Worm (Caenorhabditis elegans) whole organism, young adult: ENCODE data around the gene F46G10.1.

Experiments
- B0019.2 ChIP-seq: fragments of 200-800 bp; sonication (Bioruptor generic); conservative IDR thresholded peaks from 2 replicates; pipeline ENCODE4 v1.3.6; 2022; ENCODE audit warnings: missing genetic modification reagents, missing genetic modification characterization, missing compliant biosample characterization
- B0336.3 ChIP-seq: fragments of 200-800 bp; sonication (Bioruptor generic); IDR thresholded peaks from 2 replicates; pipeline ENCODE4 v1.3.6; 2022; ENCODE audit warnings: missing genetic modification characterization, missing compliant biosample characterization
- D2030.7 ChIP-seq: fragments of 200-800 bp; sonication (Bioruptor generic); IDR thresholded peaks from 2 replicates; pipeline ENCODE4 v1.3.6; 2022; ENCODE audit warnings: missing genetic modification reagents, missing genetic modification characterization, missing compliant biosample characterization
- F10E7.11 ChIP-seq: sonication (generic microtip); optimal IDR thresholded peaks from 2 replicates; lab custom pipeline; 2017; ENCODE audit warnings: mild to moderate bottlenecking, missing genetic modification characterization, moderate library complexity, missing compliant biosample characterization
- F23B12.7 ChIP-seq: sonication (generic microtip); optimal IDR thresholded peaks from 2 replicates; lab custom pipeline; 2017; ENCODE audit warnings: missing genetic modification characterization, mild to moderate bottlenecking, missing compliant biosample characterization, antibody characterized with exemption, moderate library complexity; ENCODE audit not compliant: insufficient read depth
- F37B4.10 ChIP-seq: fragments of 200-800 bp; sonication (Bioruptor generic); IDR thresholded peaks from 2 replicates; pipeline ENCODE4 v1.3.6; 2022; ENCODE audit warnings: missing genetic modification characterization, missing compliant biosample characterization
- K11D2.4 ChIP-seq: fragments of 200-800 bp; sonication (Bioruptor generic); IDR thresholded peaks from 2 replicates; pipeline ENCODE4 v1.3.6; 2022; ENCODE audit warnings: missing genetic modification reagents, missing genetic modification characterization, missing compliant biosample characterization
- ZK185.1 ChIP-seq: sonication (generic microtip); optimal IDR thresholded peaks from 2 replicates; lab custom pipeline; 2016; ENCODE audit warnings: mild to moderate bottlenecking, missing genetic modification characterization, missing compliant biosample characterization; ENCODE audit not compliant: poor library complexity, severe bottlenecking
- akir-1 ChIP-seq: fragments of 200-800 bp; sonication (Bioruptor generic); optimal IDR thresholded peaks from 2 replicates; lab custom pipeline; 2018; ENCODE audit warnings: mild to moderate bottlenecking, missing genetic modification characterization, moderate library complexity, missing compliant biosample characterization
- aptf-3 ChIP-seq: fragments of 200-800 bp; sonication (Bioruptor generic); IDR thresholded peaks from 2 replicates; pipeline ENCODE4 v1.3.6; 2022; ENCODE audit warnings: missing genetic modification characterization, missing compliant biosample characterization
- attf-6 ChIP-seq: fragments of 200-800 bp; sonication (Bioruptor generic); IDR thresholded peaks from 2 replicates; pipeline ENCODE4 v1.3.6; 2022; ENCODE audit warnings: missing genetic modification reagents, missing genetic modification characterization, missing compliant biosample characterization
- ccch-3 ChIP-seq: fragments of 200-800 bp; sonication (Bioruptor generic); optimal IDR thresholded peaks from 2 replicates; lab custom pipeline; 2018; ENCODE audit warnings: mild to moderate bottlenecking, missing genetic modification characterization, missing compliant biosample characterization
- cebp-1 ChIP-seq, 2 experiments: fragments of 200-800 bp in 1 of 2; sonication (Bioruptor generic) in 1 of 2; sonication (generic microtip) in 1 of 2; IDR thresholded peaks in 1 of 2; optimal IDR thresholded peaks in 1 of 2; 2 replicates each; pipeline versions ENCODE4 v1.3.6 to Lab custom; 2017 to 2022; ENCODE audit warnings: missing compliant biosample characterization in 2 of 2, missing genetic modification characterization in 2 of 2, mild to moderate bottlenecking in 1 of 2, missing genetic modification reagents in 1 of 2, moderate library complexity in 1 of 2
- ceh-27 ChIP-seq: fragments of 200-800 bp; sonication (Bioruptor generic); optimal IDR thresholded peaks from 2 replicates; lab custom pipeline; 2018; ENCODE audit warnings: mild to moderate bottlenecking, missing genetic modification characterization, moderate library complexity, missing compliant biosample characterization
- efl-1 ChIP-seq: fragments of 150-350 bp; optimal IDR thresholded peaks from 2 replicates; lab custom pipeline; 2014; ENCODE audit warnings: missing biosample characterization, missing genetic modification reagents, missing genetic modification characterization
- hsf-1 ChIP-seq: fragments of 200-800 bp; sonication (Bioruptor generic); IDR thresholded peaks from 2 replicates; pipeline ENCODE4 v1.3.6; 2022; ENCODE audit warnings: missing genetic modification reagents, missing genetic modification characterization, missing compliant biosample characterization
- let-526 ChIP-seq: fragments of 200-800 bp; sonication (Bioruptor generic); IDR thresholded peaks from 2 replicates; pipeline ENCODE4 v1.3.6; 2022; ENCODE audit warnings: missing genetic modification reagents, missing genetic modification characterization, missing compliant biosample characterization
- lin-40 ChIP-seq: sonication (generic microtip); optimal IDR thresholded peaks from 2 replicates; lab custom pipeline; 2016; ENCODE audit warnings: missing genetic modification characterization, mild to moderate bottlenecking, missing compliant biosample characterization, missing genotype, missing genetic modification reagents
- lir-1 ChIP-seq: fragments of 200-800 bp; sonication (Bioruptor generic); conservative IDR thresholded peaks from 2 replicates; pipeline ENCODE4 v1.3.6; 2022; ENCODE audit warnings: missing genetic modification reagents, missing genetic modification characterization, missing compliant biosample characterization
- lsl-1 ChIP-seq: fragments of 200-800 bp; sonication (Bioruptor generic); optimal IDR thresholded peaks from 2 replicates; lab custom pipeline; 2018; ENCODE audit warnings: mild to moderate bottlenecking, missing genetic modification characterization, moderate library complexity, missing compliant biosample characterization
- mxl-1 ChIP-seq: sonication (generic microtip); optimal IDR thresholded peaks from 2 replicates; lab custom pipeline; 2016; ENCODE audit warnings: missing genetic modification characterization, missing compliant biosample characterization
- nfya-1 ChIP-seq: sonication (generic microtip); optimal IDR thresholded peaks from 2 replicates; lab custom pipeline; 2017; ENCODE audit warnings: antibody characterized with exemption, missing compliant biosample characterization, missing genetic modification characterization, borderline replicate concordance; ENCODE audit not compliant: insufficient read depth
- nfyb-1 ChIP-seq: fragments of 200-800 bp; sonication (Bioruptor generic); IDR thresholded peaks from 2 replicates; pipeline ENCODE4 v1.3.6; 2022; ENCODE audit warnings: missing genetic modification reagents, missing genetic modification characterization, missing compliant biosample characterization
- nhr-27 ChIP-seq: fragments of 200-800 bp; sonication (Bioruptor generic); optimal IDR thresholded peaks from 2 replicates; lab custom pipeline; 2018; ENCODE audit warnings: mild to moderate bottlenecking, missing genetic modification characterization, moderate library complexity, missing compliant biosample characterization
- nhr-80 ChIP-seq: sonication (generic microtip); optimal IDR thresholded peaks from 2 replicates; lab custom pipeline; 2016; ENCODE audit warnings: missing genetic modification characterization, missing compliant biosample characterization
- pbrm-1 ChIP-seq: fragments of 200-800 bp; sonication (Bioruptor generic); IDR thresholded peaks from 2 replicates; pipeline ENCODE4 v1.3.6; 2022; ENCODE audit warnings: missing genetic modification reagents, missing genetic modification characterization, missing compliant biosample characterization
- pha-4 ChIP-seq: fragments of 150-350 bp; sonication (generic microtip); optimal IDR thresholded peaks from 2 replicates; lab custom pipeline; 2014; ENCODE audit warnings: missing biosample characterization, missing genetic modification reagents, missing genetic modification characterization
- rec-8 ChIP-seq, 2 experiments: sonication (generic microtip); optimal IDR thresholded peaks; 2 replicates each; lab custom pipeline; 2016; ENCODE audit warnings: mild to moderate bottlenecking in 2 of 2, missing genetic modification characterization in 2 of 2, missing genetic modification reagents in 2 of 2, missing genotype in 2 of 2, missing biosample characterization in 1 of 2, missing compliant biosample characterization in 1 of 2, moderate library complexity in 1 of 2
- repo-1 ChIP-seq: sonication (generic microtip); optimal IDR thresholded peaks from 2 replicates; lab custom pipeline; 2017; ENCODE audit warnings: mild to moderate bottlenecking, missing genetic modification characterization, missing compliant biosample characterization
- sea-2 ChIP-seq: fragments of 200-800 bp; sonication (Bioruptor generic); IDR thresholded peaks from 2 replicates; pipeline ENCODE4 v1.3.6; 2022; ENCODE audit warnings: missing genetic modification characterization, missing compliant biosample characterization
- snpc-1.1 ChIP-seq: sonication (generic microtip); optimal IDR thresholded peaks from 2 replicates; lab custom pipeline; 2017; ENCODE audit warnings: missing genetic modification characterization, mild to moderate bottlenecking, missing compliant biosample characterization, antibody characterized with exemption, moderate library complexity, missing genotype, missing genetic modification reagents; ENCODE audit not compliant: insufficient read depth
- sptf-2 ChIP-seq: fragments of 200-800 bp; sonication (Bioruptor generic); optimal IDR thresholded peaks from 2 replicates; lab custom pipeline; 2018; ENCODE audit warnings: mild to moderate bottlenecking, missing genetic modification characterization, missing compliant biosample characterization
- tbp1 ChIP-seq: fragments of 200-800 bp; sonication (Bioruptor generic); optimal IDR thresholded peaks from 2 replicates; lab custom pipeline; 2018; ENCODE audit warnings: mild to moderate bottlenecking, missing genetic modification characterization, missing compliant biosample characterization
- unc-130 ChIP-seq: sonication (generic microtip); optimal IDR thresholded peaks from 2 replicates; lab custom pipeline; 2016; ENCODE audit warnings: missing genetic modification reagents, missing genetic modification characterization, missing compliant biosample characterization
- unc-62 ChIP-seq: fragments of 150-350 bp; optimal IDR thresholded peaks from 2 replicates; lab custom pipeline; 2014; ENCODE audit warnings: missing biosample characterization, missing genetic modification reagents, missing genetic modification characterization
- zim-3 ChIP-seq: sonication (generic microtip); optimal IDR thresholded peaks from 2 replicates; lab custom pipeline; 2017; ENCODE audit warnings: mild to moderate bottlenecking, missing genetic modification characterization, moderate library complexity, missing compliant biosample characterization
- ztf-22 ChIP-seq: fragments of 200-800 bp; sonication (Bioruptor generic); optimal IDR thresholded peaks from 2 replicates; lab custom pipeline; 2018; ENCODE audit warnings: mild to moderate bottlenecking, missing genetic modification characterization, moderate library complexity, missing compliant biosample characterization
- ztf-25 ChIP-seq: fragments of 200-800 bp; sonication (Bioruptor generic); IDR thresholded peaks from 2 replicates; pipeline ENCODE4 v1.3.6; 2022; ENCODE audit warnings: missing genetic modification reagents, missing genetic modification characterization, missing compliant biosample characterization
- ztf-28 ChIP-seq: fragments of 200-800 bp; sonication (Bioruptor generic); IDR thresholded peaks from 2 replicates; pipeline ENCODE4 v1.3.6; 2022; ENCODE audit warnings: missing genetic modification reagents, missing genetic modification characterization, missing compliant biosample characterization
- ztf-3 ChIP-seq: fragments of 200-800 bp; sonication (Bioruptor generic); optimal IDR thresholded peaks from 2 replicates; lab custom pipeline; 2018; ENCODE audit warnings: mild to moderate bottlenecking, missing genetic modification characterization, missing compliant biosample characterization

Gene F46G10.1

DNA sequence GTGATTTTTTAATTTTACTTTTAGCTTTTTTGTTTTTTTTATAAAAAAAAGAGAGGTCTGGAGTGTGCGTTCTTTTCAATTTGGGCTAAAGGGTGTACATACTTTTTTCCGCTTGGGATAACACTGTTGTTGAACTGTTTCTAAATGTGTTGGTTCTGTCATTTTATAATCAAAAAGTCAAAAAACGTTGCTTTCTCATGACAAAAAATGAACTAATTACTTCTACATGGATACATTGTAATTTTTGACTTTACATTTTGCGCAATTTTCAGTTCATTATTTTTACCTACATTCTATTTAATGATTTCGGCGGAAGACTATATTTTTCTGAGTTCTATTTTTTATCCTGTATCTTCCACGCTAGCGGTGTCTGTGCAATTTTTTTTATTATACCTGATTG lies 20.0 kb downstream of the F46G10.1 start, which contains the start of gene srd-38:
Gene srd-38, plus strand, starts transcription at position 301 of the 400 bp plus-strand sequence.
- no peak for TF ChIP-seq lsl-1 (GFP tag; lab: Kevin White, UChicago)
- no peak for TF ChIP-seq attf-6 (GFP tag; lab: Robert Waterston, UW)
- TF ChIP-seq rec-8 (tag; optimal IDR thresholded peaks at IDR 0.05; lab: Kevin White, UChicago), result no peak
- no peak for TF ChIP-seq unc-62 (GFP tag; lab: Kevin White, UChicago)
- no peak for TF ChIP-seq ztf-25 (GFP tag; lab: Robert Waterston, UW)
- no peak for TF ChIP-seq B0336.3 (GFP tag; lab: Robert Waterston, UW)
- no peak for TF ChIP-seq sptf-2 (GFP tag; lab: Kevin White, UChicago)
- TF ChIP-seq, all 124 proteins: peak for 0

DNA sequence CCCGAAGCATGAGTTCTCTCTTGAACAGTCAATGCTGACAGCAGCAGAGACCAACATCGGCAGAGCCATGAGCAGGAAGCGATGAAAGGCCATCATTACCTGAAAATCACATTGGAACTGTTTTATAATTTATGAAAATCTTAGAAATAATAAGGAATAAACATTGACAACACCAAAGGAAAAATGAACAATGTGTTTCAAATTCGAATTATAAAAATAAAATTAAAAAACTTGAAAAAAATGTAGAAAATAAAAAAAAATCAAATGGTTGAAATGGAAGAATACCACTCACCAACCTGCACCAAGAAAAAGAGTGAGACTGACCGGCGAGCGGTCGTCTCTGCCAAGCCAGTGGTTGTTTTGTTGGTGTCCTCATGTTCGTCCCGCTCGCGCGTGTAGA lies 21.0 kb downstream of the F46G10.1 start, which contains the start of gene R04D3.3:
Gene R04D3.3, minus strand, starts transcription at position 101 of the 400 bp plus-strand sequence.
- TF ChIP-seq tbp1, result no peak
- TF ChIP-seq D2030.7 (GFP tag; lab: Robert Waterston, UW), result 0 out of 2 replicates have a peak, but pooled peaks have one; percentile 22
- TF ChIP-seq aptf-3, result no peak
- no peak for TF ChIP-seq mxl-1 (tag; lab: Kevin White, UChicago)
- TF ChIP-seq pha-4 (tag; lab: Kevin White, UChicago), result no peak
- TF ChIP-seq efl-1 (GFP tag; lab: Kevin White, UChicago), result peak; percentile 61
- TF ChIP-seq lir-1 (GFP tag; lab: Robert Waterston, UW), result no peak

DNA sequence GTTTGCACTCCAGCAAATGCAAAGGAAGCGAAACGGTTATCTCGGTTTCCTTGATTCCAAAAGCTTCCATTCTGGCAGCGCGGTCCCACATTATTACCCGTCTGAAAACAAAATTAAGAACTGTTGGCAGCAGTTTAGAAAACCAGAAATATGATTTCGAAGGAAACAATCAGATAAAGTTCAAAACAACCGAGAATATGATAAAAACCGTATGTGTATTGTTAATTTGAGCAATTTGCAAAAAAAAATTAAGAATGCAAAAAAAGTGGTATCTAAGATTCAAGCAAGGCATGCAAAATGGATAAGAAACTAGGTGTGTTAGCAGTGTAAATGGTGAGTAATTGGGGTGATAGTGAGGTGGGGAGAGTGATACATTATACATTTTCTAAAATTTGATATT lies 22.8 kb downstream of the F46G10.1 start, which contains the start of gene R04D3.4:
Gene R04D3.4, minus strand, starts transcription at position 101 of the 400 bp plus-strand sequence.
- TF ChIP-seq K11D2.4 (no peak), pbrm-1 (GFP tag; lab: Robert Waterston, UW) (no peak), ztf-28 (no peak), snpc-1.1 (tag; lab: Kevin White, UChicago) (no peak), nfya-1 (no peak), lir-1 (GFP tag; lab: Robert Waterston, UW) (no peak), nhr-27 (tag; lab: Kevin White, UChicago) (no peak), mxl-1 (tag; lab: Kevin White, UChicago) (no peak), B0019.2 (no peak), lin-40 (no peak), attf-6 (GFP tag; lab: Robert Waterston, UW) (no peak), repo-1 (tag; lab: Kevin White, UChicago) (no peak), ccch-3 (GFP tag; lab: Kevin White, UChicago) (no peak), F37B4.10 (GFP tag; lab: Robert Waterston, UW) (no peak), ceh-27 (GFP tag; lab: Kevin White, UChicago) (no peak), nhr-80 (tag; lab: Kevin White, UChicago) (no peak)

DNA sequence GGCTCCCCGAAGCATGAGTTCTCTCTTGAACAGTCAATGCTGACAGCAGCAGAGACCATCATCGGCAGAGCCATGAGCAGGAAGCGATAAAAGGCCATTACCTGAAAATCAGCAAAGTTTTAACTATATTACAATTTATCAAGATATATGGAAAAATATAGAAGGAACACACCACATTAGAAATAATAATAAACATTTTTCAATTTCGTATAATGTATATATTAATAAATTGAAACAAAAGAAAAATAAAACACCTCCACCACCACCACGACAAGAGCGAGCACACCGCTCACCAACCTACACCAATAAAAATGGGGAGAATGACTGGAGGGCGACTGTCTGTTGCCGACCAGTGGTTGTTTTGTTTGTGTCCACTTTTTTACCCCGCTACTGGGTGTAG lies 25.0 kb downstream of the F46G10.1 start, which contains the start of gene R04D3.2:
Gene R04D3.2, minus strand, starts transcription at position 101 of the 400 bp plus-strand sequence.
- no peak for TF ChIP-seq unc-130 (GFP tag; lab: Kevin White, UChicago)
- TF ChIP-seq, all 124 proteins: peak for 0

DNA sequence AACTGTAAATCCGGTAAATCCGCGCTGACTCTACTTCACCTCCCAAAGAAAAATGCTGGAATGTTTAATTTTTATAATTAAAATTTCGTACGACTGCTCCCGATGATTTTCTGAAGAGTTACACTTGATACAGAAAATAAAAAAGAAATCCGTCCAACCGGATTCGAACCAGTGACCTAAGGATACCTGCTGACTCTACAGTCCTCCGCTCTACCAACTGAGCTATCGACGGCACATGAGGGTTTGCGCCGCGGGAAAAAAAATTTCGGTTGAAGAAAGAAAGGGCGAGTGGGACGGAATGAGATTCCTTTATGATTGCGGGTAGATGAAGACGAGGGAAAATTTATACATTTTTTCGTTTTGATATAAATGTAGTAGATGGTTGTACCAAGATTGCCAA lies 26.9 kb downstream of the F46G10.1 start:
- no peak for TF ChIP-seq ztf-22
- no peak for TF ChIP-seq ceh-27 (GFP tag; lab: Kevin White, UChicago)
- TF ChIP-seq nfyb-1 (GFP tag; lab: Robert Waterston, UW), result peak; percentile 64
- TF ChIP-seq unc-130 (GFP tag; lab: Kevin White, UChicago), result no peak
- TF ChIP-seq F10E7.11 (tag; lab: Kevin White, UChicago), result no peak
- TF ChIP-seq zim-3 (tag; lab: Kevin White, UChicago), result no peak
- peak; percentile 26; the same call in 1 of the 2 replicates for TF ChIP-seq cebp-1 (GFP tag; IDR thresholded peaks at IDR 0.05; lab: Robert Waterston, UW)
- TF ChIP-seq cebp-1 (tag; optimal IDR thresholded peaks at IDR 0.05; lab: Kevin White, UChicago), result no peak
- TF ChIP-seq ztf-3 (GFP tag; lab: Kevin White, UChicago), result no peak
- TF ChIP-seq let-526 (GFP tag; lab: Robert Waterston, UW), result no peak
- TF ChIP-seq akir-1 (GFP tag; lab: Kevin White, UChicago), result no peak
- no peak for TF ChIP-seq F37B4.10 (GFP tag; lab: Robert Waterston, UW)
- no peak for TF ChIP-seq hsf-1 (GFP tag; lab: Robert Waterston, UW)
- TF ChIP-seq lsl-1 (GFP tag; lab: Kevin White, UChicago), result no peak
- no peak for TF ChIP-seq F23B12.7 (tag; lab: Kevin White, UChicago)
- no peak for TF ChIP-seq sea-2
- TF ChIP-seq D2030.7 (GFP tag; lab: Robert Waterston, UW), result peak; percentile 65
- TF ChIP-seq ZK185.1, result peak; percentile 22
